Worm (Caenorhabditis elegans): ENCODE results near the gene F20G2.6.

- TF ChIP-seq unc-55 (GFP tag; optimal IDR thresholded peaks at IDR 0.05): no peak
- TF ChIP-seq nhr-23 (tag; optimal IDR thresholded peaks at IDR 0.05): no peak
- TF ChIP-seq fos-1 (tag; optimal IDR thresholded peaks at IDR 0.05): no peak
- TF ChIP-seq nhr-77 (tag; optimal IDR thresholded peaks at IDR 0.05): no peak
- TF ChIP-seq aly-2 (tag; optimal IDR thresholded peaks at IDR 0.05): no peak
- TF ChIP-seq mab-5 (tag; optimal IDR thresholded peaks at IDR 0.05): no peak
- no peak for TF ChIP-seq mdl-1 (tag; optimal IDR thresholded peaks at IDR 0.05)
- no peak for TF ChIP-seq elt-1 (tag; optimal IDR thresholded peaks at IDR 0.05)
- TF ChIP-seq unc-39 (tag; optimal IDR thresholded peaks at IDR 0.05): no peak
- TF ChIP-seq R02D3.7 (tag; optimal IDR thresholded peaks at IDR 0.05): no peak
- no peak for TF ChIP-seq ama-1 (optimal IDR thresholded peaks at IDR 0.05)
- TF ChIP-seq nhr-12 (tag; optimal IDR thresholded peaks at IDR 0.05): no peak
- TF ChIP-seq lin-39 (tag; optimal IDR thresholded peaks at IDR 0.05): no peak
- TF ChIP-seq nhr-237 (tag; optimal IDR thresholded peaks at IDR 0.05): no peak
Measured at ce11 chrV:13812931-13813330, 50.1 kb downstream of the F20G2.6 start, which contains the start of gene ceh-24.
